Fruit fly (Drosophila melanogaster) whole organism, embryonic: ENCODE data around the gene haf.

ENCODE experiments used
- Adf1 ChIP-seq: fragments of 200-800 bp; sonication (Bioruptor generic); IDR thresholded peaks from 2 replicates; pipeline ENCODE4 v1.3.6; 2022; ENCODE audit warnings: missing biosample characterization, missing genetic modification characterization
- B-H1 ChIP-seq: fragments of 200-800 bp; sonication (Bioruptor generic); IDR thresholded peaks from 3 replicates; pipeline ENCODE4 v1.3.6; 2022; ENCODE audit warnings: missing biosample characterization, missing genetic modification characterization
- CG10366 ChIP-seq: fragments of 200-800 bp; sonication (Bioruptor generic); IDR thresholded peaks from 2 replicates; pipeline ENCODE4 v1.3.6; 2022; ENCODE audit warnings: missing biosample characterization, missing genetic modification characterization
- CG10462 ChIP-seq: fragments of 200-800 bp; sonication (Bioruptor generic); optimal IDR thresholded peaks from 2 replicates; lab custom pipeline; 2016; ENCODE audit warnings: missing biosample characterization, missing genetic modification characterization
- CG10654 ChIP-seq: fragments of 200-800 bp; sonication (Bioruptor generic); optimal IDR thresholded peaks from 2 replicates; lab custom pipeline; 2016; ENCODE audit warnings: missing biosample characterization, missing genetic modification characterization
- CG10959 ChIP-seq: fragments of 200-800 bp; sonication (Bioruptor generic); IDR thresholded peaks from 2 replicates; pipeline ENCODE4 v1.3.6; 2022; ENCODE audit warnings: missing biosample characterization, missing genetic modification characterization
- CG12236 ChIP-seq: fragments of 200-800 bp; sonication (Bioruptor generic); optimal IDR thresholded peaks from 2 replicates; lab custom pipeline; 2016; ENCODE audit warnings: missing biosample characterization, missing genetic modification characterization
- CG12942 ChIP-seq: fragments of 200-800 bp; sonication (Bioruptor generic); optimal IDR thresholded peaks from 3 replicates; lab custom pipeline; 2016; ENCODE audit warnings: missing biosample characterization, missing genetic modification characterization
- CG15011 ChIP-seq: fragments of 200-800 bp; sonication (Bioruptor generic); optimal IDR thresholded peaks from 3 replicates; lab custom pipeline; 2018; ENCODE audit warnings: missing biosample characterization, mild to moderate bottlenecking, missing genetic modification characterization
- CG15479 ChIP-seq: fragments of 200-800 bp; sonication (Bioruptor generic); optimal IDR thresholded peaks from 3 replicates; lab custom pipeline; 2019; ENCODE audit warnings: missing biosample characterization, mild to moderate bottlenecking, missing genetic modification characterization, moderate library complexity
- CG15696 ChIP-seq: fragments of 200-800 bp; sonication (Bioruptor generic); optimal IDR thresholded peaks from 2 replicates; lab custom pipeline; 2019; ENCODE audit warnings: missing biosample characterization, mild to moderate bottlenecking, missing genetic modification characterization, moderate library complexity
- CG16863 ChIP-seq: fragments of 200-800 bp; sonication (Bioruptor generic); optimal IDR thresholded peaks from 3 replicates; lab custom pipeline; 2016; ENCODE audit warnings: missing biosample characterization, missing genetic modification characterization
- CG18262 ChIP-seq: fragments of 200-800 bp; optimal IDR thresholded peaks from 3 replicates; lab custom pipeline; 2019; ENCODE audit warnings: missing biosample characterization, mild to moderate bottlenecking, missing genetic modification characterization, moderate library complexity
- CG18476 ChIP-seq: fragments of 200-800 bp; sonication (Bioruptor generic); optimal IDR thresholded peaks from 2 replicates; lab custom pipeline; 2016; ENCODE audit warnings: missing biosample characterization, mild to moderate bottlenecking, missing genetic modification characterization
- CG18599 ChIP-seq: fragments of 200-800 bp; sonication (Bioruptor generic); optimal IDR thresholded peaks from 3 replicates; lab custom pipeline; 2017; ENCODE audit warnings: missing biosample characterization, missing genetic modification characterization, mild to moderate bottlenecking, moderate library complexity, missing genetic modification reagents
- CG2129 ChIP-seq: fragments of 200-800 bp; sonication (Bioruptor generic); IDR thresholded peaks from 2 replicates; pipeline ENCODE4 v1.3.6; 2022; ENCODE audit warnings: missing biosample characterization, missing genetic modification characterization; ENCODE audit not compliant: partially characterized antibody
- CG30403 ChIP-seq: fragments of 200-800 bp; sonication (Bioruptor generic); optimal IDR thresholded peaks from 3 replicates; lab custom pipeline; 2016; ENCODE audit warnings: missing biosample characterization, missing genetic modification characterization
- CG31365 ChIP-seq: fragments of 200-800 bp; sonication (Bioruptor generic); optimal IDR thresholded peaks from 2 replicates; lab custom pipeline; 2018; ENCODE audit warnings: missing biosample characterization, mild to moderate bottlenecking, missing genetic modification characterization
- CG33213 ChIP-seq: fragments of 200-800 bp; sonication (Bioruptor generic); optimal IDR thresholded peaks from 3 replicates; lab custom pipeline; 2016; ENCODE audit warnings: missing biosample characterization, missing genetic modification characterization
- CG3995 ChIP-seq: fragments of 200-800 bp; sonication (Bioruptor generic); optimal IDR thresholded peaks from 3 replicates; lab custom pipeline; 2016; ENCODE audit warnings: missing biosample characterization, missing genetic modification characterization
- CG7271 ChIP-seq: fragments of 200-800 bp; sonication (Bioruptor generic); optimal IDR thresholded peaks from 2 replicates; lab custom pipeline; 2018; ENCODE audit warnings: missing biosample characterization, mild to moderate bottlenecking, missing genetic modification characterization, moderate library complexity
- CG8089 ChIP-seq: fragments of 200-800 bp; sonication (Bioruptor generic); optimal IDR thresholded peaks from 3 replicates; lab custom pipeline; 2016; ENCODE audit warnings: missing biosample characterization, missing genetic modification characterization
- CG8281 ChIP-seq: fragments of 200-800 bp; sonication (Bioruptor generic); optimal IDR thresholded peaks from 2 replicates; lab custom pipeline; 2018; ENCODE audit warnings: missing biosample characterization, mild to moderate bottlenecking, missing genetic modification characterization, moderate library complexity
- CG8478 ChIP-seq: fragments of >200 bp; optimal IDR thresholded peaks from 2 replicates; lab custom pipeline; 2018
- CG8765 ChIP-seq: fragments of 200-800 bp; sonication (Bioruptor generic); IDR thresholded peaks from 2 replicates; pipeline ENCODE4 v1.3.6; 2022; ENCODE audit warnings: missing biosample characterization, missing genetic modification characterization
- CG8944 ChIP-seq: fragments of 200-800 bp; sonication (Bioruptor generic); optimal IDR thresholded peaks from 3 replicates; lab custom pipeline; 2016; ENCODE audit warnings: missing biosample characterization, missing genetic modification characterization
- CkIIα-i1 ChIP-seq: fragments of 200-800 bp; sonication (Bioruptor generic); IDR thresholded peaks from 2 replicates; pipeline ENCODE4 v1.3.6; 2022; ENCODE audit warnings: missing biosample characterization, missing genetic modification characterization
- Dbx ChIP-seq: fragments of 200-800 bp; sonication (Bioruptor generic); IDR thresholded peaks from 3 replicates; pipeline ENCODE4 v1.3.6; 2022; ENCODE audit warnings: missing biosample characterization, missing genetic modification characterization
- Deaf1 ChIP-seq: fragments of 200-800 bp; optimal IDR thresholded peaks from 3 replicates; lab custom pipeline; 2019; ENCODE audit warnings: missing biosample characterization, mild to moderate bottlenecking, missing genetic modification characterization, moderate library complexity
- Dp ChIP-seq: fragments of 200-800 bp; sonication (Bioruptor generic); optimal IDR thresholded peaks from 2 replicates; lab custom pipeline; 2018; ENCODE audit warnings: missing biosample characterization, mild to moderate bottlenecking, missing genetic modification characterization, moderate library complexity
- Max ChIP-seq: fragments of 200-800 bp; sonication (Bioruptor generic); optimal IDR thresholded peaks from 2 replicates; lab custom pipeline; 2016; ENCODE audit warnings: missing biosample characterization, mild to moderate bottlenecking, missing genetic modification characterization
- Pdp1 ChIP-seq, 2 experiments: fragments of 200-800 bp; sonication (Bioruptor generic); optimal IDR thresholded peaks; 3 replicates each; lab custom pipeline; 2016; ENCODE audit warnings: missing biosample characterization in 2 of 2, missing genetic modification characterization in 2 of 2, mild to moderate bottlenecking in 1 of 2, moderate library complexity in 1 of 2
- Sox100B ChIP-seq: fragments of 200-800 bp; sonication (Bioruptor generic); optimal IDR thresholded peaks from 3 replicates; lab custom pipeline; 2018; ENCODE audit warnings: missing biosample characterization, mild to moderate bottlenecking, missing genetic modification characterization
- al ChIP-seq: fragments of 200-800 bp; sonication (Bioruptor generic); IDR thresholded peaks from 2 replicates; pipeline ENCODE4 v1.3.6; 2022; ENCODE audit warnings: missing biosample characterization, missing genetic modification characterization
- bab2 ChIP-seq: fragments of 200-800 bp; sonication (Bioruptor generic); optimal IDR thresholded peaks from 2 replicates; lab custom pipeline; 2016; ENCODE audit warnings: missing biosample characterization, missing genetic modification characterization
- bbx ChIP-seq: fragments of 200-800 bp; sonication (Bioruptor generic); IDR thresholded peaks from 2 replicates; pipeline ENCODE4 v1.3.6; 2022; ENCODE audit warnings: missing biosample characterization, missing genetic modification characterization; ENCODE audit not compliant: partially characterized antibody
- crc ChIP-seq: fragments of 200-800 bp; sonication (Bioruptor generic); optimal IDR thresholded peaks from 2 replicates; lab custom pipeline; 2016; ENCODE audit warnings: missing biosample characterization, missing genetic modification characterization
- en ChIP-seq: fragments of 200-800 bp; sonication (Bioruptor generic); optimal IDR thresholded peaks from 2 replicates; lab custom pipeline; 2016; ENCODE audit warnings: missing biosample characterization, missing genetic modification characterization
- esg ChIP-seq: fragments of 200-800 bp; sonication (Bioruptor generic); conservative IDR thresholded peaks from 2 replicates; pipeline ENCODE4 v1.3.6; 2022; ENCODE audit warnings: missing biosample characterization, missing genetic modification characterization
- eve ChIP-seq, 2 experiments: fragments of >200 bp; optimal IDR thresholded peaks; 2 replicates each; lab custom pipeline; 2017; ENCODE audit warnings: missing biosample characterization in 2 of 2, missing genetic modification characterization in 2 of 2
- ham ChIP-seq: fragments of 200-800 bp; sonication (Bioruptor generic); IDR thresholded peaks from 2 replicates; pipeline ENCODE4 v1.3.6; 2022; ENCODE audit warnings: missing biosample characterization, missing genetic modification characterization
- klu ChIP-seq: fragments of 200-800 bp; sonication (Bioruptor generic); IDR thresholded peaks from 2 replicates; pipeline ENCODE4 v1.3.6; 2022; ENCODE audit warnings: missing biosample characterization, missing genetic modification characterization
- lilli ChIP-seq: fragments of 200-800 bp; sonication (Bioruptor generic); optimal IDR thresholded peaks from 3 replicates; lab custom pipeline; 2016; ENCODE audit warnings: missing biosample characterization, missing genetic modification characterization
- lmd ChIP-seq: fragments of 200-800 bp; sonication (Bioruptor generic); IDR thresholded peaks from 2 replicates; pipeline ENCODE4 v1.3.6; 2022; ENCODE audit warnings: missing biosample characterization, missing genetic modification characterization
- nerfin-2 ChIP-seq: fragments of 200-800 bp; sonication (Bioruptor generic); IDR thresholded peaks from 2 replicates; pipeline ENCODE4 v1.3.6; 2022; ENCODE audit warnings: missing biosample characterization, missing genetic modification characterization; ENCODE audit not compliant: partially characterized antibody
- nom ChIP-seq: fragments of 200-800 bp; sonication (Bioruptor generic); optimal IDR thresholded peaks from 2 replicates; lab custom pipeline; 2017; ENCODE audit warnings: missing biosample characterization, missing genetic modification characterization, mild to moderate bottlenecking, moderate library complexity, missing genetic modification reagents
- pb ChIP-seq: fragments of 200-800 bp; sonication (Bioruptor generic); optimal IDR thresholded peaks from 3 replicates; lab custom pipeline; 2016; ENCODE audit warnings: missing biosample characterization, missing genetic modification characterization
- pfk ChIP-seq: fragments of 200-800 bp; sonication (Bioruptor generic); optimal IDR thresholded peaks from 2 replicates; lab custom pipeline; 2018; ENCODE audit warnings: missing biosample characterization, mild to moderate bottlenecking, missing genetic modification characterization, moderate library complexity
- pros ChIP-seq: fragments of 200-800 bp; sonication (Bioruptor generic); optimal IDR thresholded peaks from 3 replicates; lab custom pipeline; 2019; ENCODE audit warnings: missing biosample characterization, mild to moderate bottlenecking, missing genetic modification characterization, moderate library complexity
- sug ChIP-seq: fragments of 200-800 bp; optimal IDR thresholded peaks from 2 replicates; lab custom pipeline; 2019; ENCODE audit warnings: missing biosample characterization, mild to moderate bottlenecking, missing genetic modification characterization, moderate library complexity
- vvl ChIP-seq: fragments of 200-800 bp; sonication (Bioruptor generic); IDR thresholded peaks from 2 replicates; pipeline ENCODE4 v1.3.6; 2022; ENCODE audit warnings: missing biosample characterization, missing genetic modification characterization
- zfh1 ChIP-seq: fragments of 200-800 bp; sonication (Bioruptor generic); IDR thresholded peaks from 3 replicates; pipeline ENCODE4 v1.3.6; 2022; ENCODE audit warnings: missing biosample characterization, missing genetic modification characterization

haf gene

DNA sequence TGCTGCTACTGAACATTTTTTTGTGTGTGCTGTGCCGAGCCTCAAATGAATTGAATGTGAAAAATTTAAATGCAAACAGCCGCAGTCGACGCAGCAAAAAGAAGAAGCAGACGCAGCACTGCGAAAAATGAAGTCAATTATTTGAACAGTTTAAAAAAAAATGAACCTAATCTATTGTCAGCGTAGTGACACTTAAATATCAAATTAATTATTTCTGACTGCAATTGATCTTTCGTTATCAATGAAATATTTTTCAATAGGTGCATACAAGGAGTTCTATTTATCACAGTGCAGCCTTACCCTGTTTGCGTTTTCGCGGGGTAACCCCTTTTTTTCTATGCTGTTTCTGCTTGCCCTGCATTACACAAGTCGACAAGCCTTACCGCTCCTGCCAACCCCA, 20.7 kb downstream of the haf start (continued):
- TF ChIP-seq CG15479 (GFP tag; lab: Kevin White, UChicago), result no peak
- peak; percentile 65 for TF ChIP-seq vvl (GFP tag; lab: Robert Waterston, UW)
- no peak for TF ChIP-seq Dp (GFP tag; lab: Kevin White, UChicago)
- peak; percentile 3 for TF ChIP-seq lilli (GFP tag; lab: Kevin White, UChicago)
- TF ChIP-seq CG33213 (GFP tag; lab: Kevin White, UChicago), result no peak
- TF ChIP-seq CG10366 (GFP tag; lab: Robert Waterston, UW), result peak; percentile 53; the same call in 1 of the 2 replicates
- TF ChIP-seq CG31365 (tag; lab: Kevin White, UChicago), result no peak
- TF ChIP-seq CG18599, result peak; percentile 7
- no peak for TF ChIP-seq CG8281 (tag; lab: Kevin White, UChicago)
- TF ChIP-seq pb (GFP tag; lab: Kevin White, UChicago), result no peak
- no peak for TF ChIP-seq CG3995 (GFP tag; lab: Kevin White, UChicago)
- no peak for TF ChIP-seq CG18476 (GFP tag; lab: Kevin White, UChicago)
- no peak for TF ChIP-seq CG8478
- TF ChIP-seq CG10462 (GFP tag; lab: Kevin White, UChicago), result no peak
- TF ChIP-seq al (GFP tag; lab: Robert Waterston, UW), result no peak
- TF ChIP-seq CG8944 (GFP tag; lab: Kevin White, UChicago), result no peak
- TF ChIP-seq CG10959 (GFP tag; lab: Robert Waterston, UW), result 0 out of 2 replicates have a peak, but pooled peaks have one; percentile 42
- no peak for TF ChIP-seq eve (GFP tag; optimal IDR thresholded peaks at IDR 0.05; lab: Kevin White, UChicago)
- no peak for TF ChIP-seq pfk (GFP tag; lab: Kevin White, UChicago)
- TF ChIP-seq CG2129 (GFP tag; lab: Robert Waterston, UW), result no peak
- peak; percentile 26 for TF ChIP-seq CG18262 (tag; lab: Kevin White, UChicago)
- no peak for TF ChIP-seq en (GFP tag; lab: Kevin White, UChicago)
- TF ChIP-seq Max (GFP tag; lab: Kevin White, UChicago), result no peak
- TF ChIP-seq ham, result no peak
- TF ChIP-seq Deaf1 (tag; lab: Kevin White, UChicago), result no peak
- TF ChIP-seq CG30403 (GFP tag; lab: Kevin White, UChicago), result peak; percentile 8
- no peak for TF ChIP-seq Adf1 (GFP tag; lab: Robert Waterston, UW)
- no peak for TF ChIP-seq CG8089 (GFP tag; lab: Kevin White, UChicago)
- no peak for TF ChIP-seq klu (GFP tag; lab: Robert Waterston, UW)
- peak; percentile 41 for TF ChIP-seq bab2 (GFP tag; lab: Kevin White, UChicago)
- 0 out of 2 replicates have a peak, but pooled peaks have one; percentile 20 for TF ChIP-seq esg
- TF ChIP-seq Pdp1 (GFP tag; optimal IDR thresholded peaks at IDR 0.05; lab: Kevin White, UChicago), result peak in 1 of 2 experiments; percentile 22
- no peak for TF ChIP-seq CG12236 (GFP tag; lab: Kevin White, UChicago)
- no peak for TF ChIP-seq CkIIα-i1
- TF ChIP-seq CG16863 (GFP tag; lab: Kevin White, UChicago), result no peak
- TF ChIP-seq Dbx (GFP tag; lab: Robert Waterston, UW), result no peak
- TF ChIP-seq CG15011 (GFP tag; lab: Kevin White, UChicago), result no peak
- TF ChIP-seq zfh1 (GFP tag; lab: Robert Waterston, UW), result peak; percentile 71; the same call in 2 of the 3 replicates
- TF ChIP-seq CG15696 (tag; lab: Kevin White, UChicago), result no peak
- no peak for TF ChIP-seq Sox100B (GFP tag; lab: Kevin White, UChicago)
- peak; percentile 30; the same call in 2 of the 3 replicates for TF ChIP-seq B-H1 (GFP tag; lab: Robert Waterston, UW)
- no peak for TF ChIP-seq crc (GFP tag; lab: Kevin White, UChicago)
- no peak for TF ChIP-seq CG7271 (tag; lab: Kevin White, UChicago)
- TF ChIP-seq CG12942 (GFP tag; lab: Kevin White, UChicago), result no peak
- peak; percentile 50; the same call in 1 of the 2 replicates for TF ChIP-seq lmd
- TF ChIP-seq nerfin-2 (GFP tag; lab: Robert Waterston, UW), result no peak
- no peak for TF ChIP-seq CG10654 (GFP tag; lab: Kevin White, UChicago)
- TF ChIP-seq pros (GFP tag; lab: Kevin White, UChicago), result no peak
- no peak for TF ChIP-seq sug (tag; lab: Kevin White, UChicago)
- no peak for TF ChIP-seq nom (GFP tag; lab: Kevin White, UChicago)
- no peak for TF ChIP-seq bbx (GFP tag; lab: Robert Waterston, UW)
- no peak for TF ChIP-seq CG8765
